Fruit fly (Drosophila melanogaster) S2 (cell line): ENCODE data around the gene CG12182.

Experiments
- CG8478 ChIP-seq: fragments of >200 bp; optimal IDR thresholded peaks from 2 replicates; lab custom pipeline; 2018
- CTCF ChIP-seq, 2 experiments: fragments of >200 bp; optimal IDR thresholded peaks; 2 replicates each; lab custom pipeline; 2018

DNA sequence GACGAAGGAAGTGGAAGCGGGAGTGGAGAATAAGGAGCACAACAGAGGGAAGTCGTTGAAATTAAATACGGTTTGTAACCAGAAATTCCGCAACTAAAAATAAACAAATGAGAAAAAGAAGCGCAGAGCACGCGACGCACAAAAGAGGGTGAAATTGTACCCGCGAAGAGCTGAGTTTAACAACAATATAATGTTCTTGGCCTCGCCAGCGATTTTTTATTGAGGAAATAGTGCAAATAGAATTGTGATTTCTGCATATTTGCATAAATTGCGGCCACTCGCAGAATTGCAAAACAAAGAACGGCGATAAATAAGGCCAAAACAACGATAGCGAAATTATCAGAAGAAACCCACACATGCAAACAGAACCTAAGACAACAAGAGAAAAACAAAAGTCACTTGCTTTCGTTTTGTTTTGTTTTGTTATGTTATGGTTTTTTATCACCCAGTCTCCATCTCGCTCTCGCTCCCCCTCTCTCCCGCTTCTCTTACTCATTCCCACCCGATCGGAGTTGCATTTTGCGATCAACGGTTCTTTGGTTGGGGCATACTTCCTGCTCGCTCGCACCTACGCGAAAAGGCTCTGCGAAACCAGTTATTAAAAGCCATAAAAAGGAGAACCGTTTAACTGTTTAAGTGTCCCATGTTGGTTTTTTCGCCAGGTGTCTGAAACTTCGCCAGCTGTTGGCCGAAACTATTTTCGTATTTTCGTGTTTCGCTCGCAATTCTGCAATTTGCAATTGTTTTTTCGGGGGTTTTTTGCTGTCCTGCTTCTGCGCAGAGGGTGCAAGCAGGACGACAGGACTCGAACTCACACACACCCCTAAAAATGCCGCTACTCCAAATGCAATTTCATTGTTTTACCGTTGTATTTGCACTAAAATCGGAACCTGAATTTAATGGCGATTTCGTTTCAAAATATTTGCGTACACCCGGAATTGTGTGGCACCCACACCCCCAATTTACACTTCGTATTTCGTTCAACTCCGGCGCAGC is 46.2 kb downstream of the CG12182 start:
- TF ChIP-seq CG8478 = no peak
- TF ChIP-seq CTCF (optimal IDR thresholded peaks at IDR 0.05; lab: Kevin White, UChicago) = no peak
